Fruit fly (Drosophila melanogaster) whole organism, embryonic: ENCODE data around the gene CG15435.

Source experiments
- Atf6 ChIP-seq: fragments of 200-800 bp; sonication (Bioruptor generic); IDR thresholded peaks from 2 replicates; pipeline ENCODE4 v1.3.6; 2022; ENCODE audit warnings: missing biosample characterization, missing genetic modification characterization
- CG10321 ChIP-seq: fragments of 200-800 bp; sonication (Bioruptor generic); IDR thresholded peaks from 2 replicates; pipeline ENCODE4 v1.3.6; 2022; ENCODE audit warnings: missing biosample characterization, missing genetic modification characterization
- CG10959 ChIP-seq: fragments of 200-800 bp; sonication (Bioruptor generic); IDR thresholded peaks from 2 replicates; pipeline ENCODE4 v1.3.6; 2022; ENCODE audit warnings: missing biosample characterization, missing genetic modification characterization
- CG11093 ChIP-seq: fragments of 200-800 bp; sonication (Bioruptor generic); IDR thresholded peaks from 3 replicates; pipeline ENCODE4 v1.3.6; 2022; ENCODE audit warnings: missing biosample characterization, missing genetic modification characterization
- CG11504 ChIP-seq: fragments of 200-800 bp; sonication (Bioruptor generic); optimal IDR thresholded peaks from 3 replicates; lab custom pipeline; 2019; ENCODE audit warnings: missing biosample characterization, mild to moderate bottlenecking, missing genetic modification characterization, moderate library complexity
- CG15269 ChIP-seq: fragments of 200-800 bp; sonication (Bioruptor generic); optimal IDR thresholded peaks from 2 replicates; lab custom pipeline; 2018; ENCODE audit warnings: missing biosample characterization, mild to moderate bottlenecking, missing genetic modification characterization, moderate library complexity
- CG15514 ChIP-seq: fragments of 200-800 bp; sonication (Bioruptor generic); optimal IDR thresholded peaks from 3 replicates; lab custom pipeline; 2017; ENCODE audit warnings: missing biosample characterization, missing genetic modification characterization, mild to moderate bottlenecking, moderate library complexity, missing genetic modification reagents
- CG15601 ChIP-seq: fragments of 200-800 bp; sonication (Bioruptor generic); optimal IDR thresholded peaks from 3 replicates; lab custom pipeline; 2019; ENCODE audit warnings: missing biosample characterization, mild to moderate bottlenecking, missing genetic modification characterization, moderate library complexity
- CG16815 ChIP-seq: fragments of 200-800 bp; sonication (Bioruptor generic); optimal IDR thresholded peaks from 3 replicates; lab custom pipeline; 2017; ENCODE audit warnings: missing biosample characterization, mild to moderate bottlenecking, missing genetic modification characterization
- CG17361 ChIP-seq: fragments of 200-800 bp; sonication (Bioruptor generic); IDR thresholded peaks from 3 replicates; pipeline ENCODE4 v1.3.6; 2022; ENCODE audit warnings: missing biosample characterization, missing genetic modification characterization
- CG17385 ChIP-seq: fragments of 200-800 bp; sonication (Bioruptor generic); optimal IDR thresholded peaks from 3 replicates; lab custom pipeline; 2018; ENCODE audit warnings: missing biosample characterization, mild to moderate bottlenecking, missing genetic modification characterization
- CG17829 ChIP-seq: fragments of 200-800 bp; optimal IDR thresholded peaks from 2 replicates; lab custom pipeline; 2019; ENCODE audit warnings: missing biosample characterization, mild to moderate bottlenecking, missing genetic modification characterization, moderate library complexity
- CG18599 ChIP-seq: fragments of 200-800 bp; sonication (Bioruptor generic); optimal IDR thresholded peaks from 3 replicates; lab custom pipeline; 2017; ENCODE audit warnings: missing biosample characterization, missing genetic modification characterization, mild to moderate bottlenecking, moderate library complexity, missing genetic modification reagents
- CG18619 ChIP-seq: fragments of 200-800 bp; sonication (Bioruptor generic); optimal IDR thresholded peaks from 3 replicates; lab custom pipeline; 2017; ENCODE audit warnings: missing biosample characterization, mild to moderate bottlenecking, missing genetic modification characterization
- CG2889 ChIP-seq: fragments of 200-800 bp; sonication (Bioruptor generic); IDR thresholded peaks from 3 replicates; pipeline ENCODE4 v1.3.6; 2022; ENCODE audit warnings: missing biosample characterization, missing genetic modification characterization
- CG33213 ChIP-seq: fragments of 200-800 bp; sonication (Bioruptor generic); optimal IDR thresholded peaks from 3 replicates; lab custom pipeline; 2016; ENCODE audit warnings: missing biosample characterization, missing genetic modification characterization
- CG3838 ChIP-seq: fragments of 200-800 bp; sonication (Bioruptor generic); optimal IDR thresholded peaks from 3 replicates; lab custom pipeline; 2016; ENCODE audit warnings: missing biosample characterization, missing genetic modification characterization
- CG3847 ChIP-seq: fragments of 200-800 bp; sonication (Bioruptor generic); IDR thresholded peaks from 2 replicates; pipeline ENCODE4 v1.3.6; 2022; ENCODE audit warnings: missing biosample characterization, missing genetic modification characterization
- CG4404 ChIP-seq: fragments of 200-800 bp; sonication (Bioruptor generic); IDR thresholded peaks from 2 replicates; pipeline ENCODE4 v1.3.6; 2022; ENCODE audit warnings: missing biosample characterization, missing genetic modification characterization
- CG7556 ChIP-seq: fragments of 200-800 bp; sonication (Bioruptor generic); optimal IDR thresholded peaks from 2 replicates; lab custom pipeline; 2017; ENCODE audit warnings: missing biosample characterization, mild to moderate bottlenecking, missing genetic modification characterization
- CoRest ChIP-seq: fragments of 200-800 bp; sonication (Bioruptor generic); optimal IDR thresholded peaks from 3 replicates; lab custom pipeline; 2018; ENCODE audit warnings: missing biosample characterization, mild to moderate bottlenecking, missing genetic modification characterization, moderate library complexity
- D19A ChIP-seq: fragments of 200-800 bp; optimal IDR thresholded peaks from 3 replicates; lab custom pipeline; 2019; ENCODE audit warnings: missing biosample characterization, mild to moderate bottlenecking, missing genetic modification characterization, moderate library complexity
- Drgx ChIP-seq: fragments of 200-800 bp; sonication (Bioruptor generic); IDR thresholded peaks from 2 replicates; pipeline ENCODE4 v1.3.6; 2022; ENCODE audit warnings: missing biosample characterization, missing genetic modification characterization
- HLH54F ChIP-seq: fragments of 200-800 bp; sonication (Bioruptor generic); optimal IDR thresholded peaks from 3 replicates; lab custom pipeline; 2016; ENCODE audit warnings: missing biosample characterization, missing genetic modification characterization
- Nf-YC ChIP-seq: fragments of 200-800 bp; optimal IDR thresholded peaks from 3 replicates; lab custom pipeline; 2019; ENCODE audit warnings: missing biosample characterization, mild to moderate bottlenecking, missing genetic modification characterization, moderate library complexity
- NfI ChIP-seq: fragments of 200-800 bp; sonication (Bioruptor generic); optimal IDR thresholded peaks from 3 replicates; lab custom pipeline; 2018; ENCODE audit warnings: missing biosample characterization, mild to moderate bottlenecking, missing genetic modification characterization, moderate library complexity
- Optix ChIP-seq: fragments of 200-800 bp; sonication (Bioruptor generic); IDR thresholded peaks from 3 replicates; pipeline ENCODE4 v1.3.6; 2022; ENCODE audit warnings: missing biosample characterization, missing genetic modification characterization
- PHDP ChIP-seq: fragments of 200-800 bp; sonication (Bioruptor generic); optimal IDR thresholded peaks from 3 replicates; lab custom pipeline; 2018; ENCODE audit warnings: missing biosample characterization, mild to moderate bottlenecking, missing genetic modification characterization, moderate library complexity
- Side ChIP-seq: fragments of 200-800 bp; sonication (Bioruptor generic); optimal IDR thresholded peaks from 2 replicates; lab custom pipeline; 2016; ENCODE audit warnings: missing biosample characterization, missing genetic modification characterization
- Sry-β ChIP-seq: fragments of 200-800 bp; sonication (Bioruptor generic); optimal IDR thresholded peaks from 2 replicates; lab custom pipeline; 2018; ENCODE audit warnings: missing biosample characterization, mild to moderate bottlenecking, missing genetic modification characterization, moderate library complexity
- Tbp ChIP-seq: fragments of >200 bp; optimal IDR thresholded peaks from 2 replicates; lab custom pipeline; 2018; ENCODE audit warnings: missing biosample characterization, missing genetic modification characterization
- abd-A ChIP-seq: fragments of 200-800 bp; sonication (Bioruptor generic); optimal IDR thresholded peaks from 3 replicates; lab custom pipeline; 2019; ENCODE audit warnings: missing biosample characterization, mild to moderate bottlenecking, missing genetic modification characterization, moderate library complexity
- ara ChIP-seq: fragments of 200-800 bp; sonication (Bioruptor generic); IDR thresholded peaks from 2 replicates; pipeline ENCODE4 v1.3.6; 2022; ENCODE audit warnings: missing biosample characterization, missing genetic modification characterization
- bab2 ChIP-seq: fragments of 200-800 bp; sonication (Bioruptor generic); optimal IDR thresholded peaks from 2 replicates; lab custom pipeline; 2016; ENCODE audit warnings: missing biosample characterization, missing genetic modification characterization
- bbx ChIP-seq: fragments of 200-800 bp; sonication (Bioruptor generic); IDR thresholded peaks from 2 replicates; pipeline ENCODE4 v1.3.6; 2022; ENCODE audit warnings: missing biosample characterization, missing genetic modification characterization; ENCODE audit not compliant: partially characterized antibody
- chn ChIP-seq: fragments of 200-800 bp; sonication (Bioruptor generic); optimal IDR thresholded peaks from 2 replicates; lab custom pipeline; 2016; ENCODE audit warnings: missing biosample characterization, missing genetic modification characterization
- crc ChIP-seq: fragments of 200-800 bp; sonication (Bioruptor generic); optimal IDR thresholded peaks from 2 replicates; lab custom pipeline; 2016; ENCODE audit warnings: missing biosample characterization, missing genetic modification characterization
- croc ChIP-seq: fragments of 200-800 bp; sonication (Bioruptor generic); conservative IDR thresholded peaks from 3 replicates; pipeline ENCODE4 v1.3.6; 2022; ENCODE audit warnings: missing biosample characterization, missing genetic modification characterization
- cwo ChIP-seq: fragments of 200-800 bp; sonication (Bioruptor generic); optimal IDR thresholded peaks from 3 replicates; lab custom pipeline; 2017; ENCODE audit warnings: missing biosample characterization, missing genetic modification characterization, mild to moderate bottlenecking, moderate library complexity, missing genetic modification reagents
- dmrt11E ChIP-seq: fragments of 200-800 bp; sonication (Bioruptor generic); optimal IDR thresholded peaks from 3 replicates; lab custom pipeline; 2018; ENCODE audit warnings: missing biosample characterization, mild to moderate bottlenecking, missing genetic modification characterization, moderate library complexity
- fru ChIP-seq: fragments of >200 bp; optimal IDR thresholded peaks from 2 replicates; lab custom pipeline; 2017
- nmo ChIP-seq: fragments of 200-800 bp; sonication (Bioruptor generic); optimal IDR thresholded peaks from 2 replicates; lab custom pipeline; 2018; ENCODE audit warnings: missing biosample characterization, mild to moderate bottlenecking, missing genetic modification characterization, moderate library complexity
- pita ChIP-seq: fragments of 200-800 bp; sonication (Bioruptor generic); optimal IDR thresholded peaks from 2 replicates; lab custom pipeline; 2017; ENCODE audit warnings: missing biosample characterization, mild to moderate bottlenecking, missing genetic modification characterization
- prd ChIP-seq, 3 experiments: fragments of >200 bp in 2 of 3; fragments of 200-800 bp in 1 of 3; sonication (Bioruptor generic) in 1 of 3; optimal IDR thresholded peaks in 2 of 3; IDR thresholded peaks in 1 of 3; 2 replicates in 2 of 3; 3 replicates in 1 of 3; pipeline versions ENCODE4 v1.3.6 to Lab custom; 2017 to 2022; ENCODE audit warnings: missing biosample characterization in 1 of 3, missing genetic modification characterization in 1 of 3
- psq ChIP-seq: fragments of 200-800 bp; sonication (Bioruptor generic); optimal IDR thresholded peaks from 2 replicates; lab custom pipeline; 2017; ENCODE audit warnings: missing biosample characterization, missing genetic modification characterization
- rib ChIP-seq: fragments of 200-800 bp; sonication (Bioruptor generic); IDR thresholded peaks from 2 replicates; pipeline ENCODE4 v1.3.6; 2022; ENCODE audit warnings: missing biosample characterization, missing genetic modification characterization
- sisA ChIP-seq: fragments of 200-800 bp; sonication (Bioruptor generic); IDR thresholded peaks from 2 replicates; pipeline ENCODE4 v1.3.6; 2022; ENCODE audit warnings: missing biosample characterization, missing genetic modification characterization
- sug ChIP-seq: fragments of 200-800 bp; optimal IDR thresholded peaks from 2 replicates; lab custom pipeline; 2019; ENCODE audit warnings: missing biosample characterization, mild to moderate bottlenecking, missing genetic modification characterization, moderate library complexity
- tup ChIP-seq: fragments of 200-800 bp; sonication (Bioruptor generic); optimal IDR thresholded peaks from 2 replicates; lab custom pipeline; 2016; ENCODE audit warnings: missing biosample characterization, mild to moderate bottlenecking, missing genetic modification characterization, moderate library complexity
- vfl ChIP-seq: fragments of 200-800 bp; sonication (Bioruptor generic); optimal IDR thresholded peaks from 2 replicates; lab custom pipeline; 2016; ENCODE audit warnings: missing biosample characterization, missing genetic modification characterization
- zen2 ChIP-seq: fragments of 200-800 bp; sonication (Bioruptor generic); IDR thresholded peaks from 3 replicates; pipeline ENCODE4 v1.3.6; 2022; ENCODE audit warnings: missing biosample characterization, missing genetic modification characterization; ENCODE audit not compliant: partially characterized antibody

The CG15435 gene

dm6 chr2L:4456539-4456994 lies 3.0 kb upstream of the CG15435 start, which contains the start of gene Gs1l (continued):
- TF ChIP-seq bab2 (GFP tag; lab: Kevin White, UChicago) (no peak), CG4404 (GFP tag; lab: Robert Waterston, UW) (no peak), CG18599 (GFP tag; lab: Kevin White, UChicago) (no peak), pita (GFP tag; lab: Kevin White, UChicago) (no peak), psq (GFP tag; lab: Kevin White, UChicago) (no peak), CG17361 (GFP tag; lab: Robert Waterston, UW) (0 out of 3 replicates have a peak, but pooled peaks have one; percentile 15), abd-A (no peak), CG10321 (GFP tag; lab: Robert Waterston, UW) (no peak), Optix (no peak), sug (tag; lab: Kevin White, UChicago) (peak; percentile 22), CG11504 (peak; percentile 17), CG15514 (peak; percentile 37), CG3847 (GFP tag; lab: Robert Waterston, UW) (peak; percentile 42; the same call in 1 of the 2 replicates), dmrt11E (no peak), CG10959 (no peak), tup (GFP tag; lab: Kevin White, UChicago) (no peak), Nf-YC (tag; lab: Kevin White, UChicago) (peak; percentile 22), croc (GFP tag; lab: Robert Waterston, UW) (no peak), prd (optimal IDR thresholded peaks at IDR 0.05; lab: Kevin White, UChicago) (no peak), prd (GFP tag; IDR thresholded peaks at IDR 0.05; lab: Robert Waterston, UW) (no peak), chn (GFP tag; lab: Kevin White, UChicago) (no peak), Tbp (GFP tag; lab: Kevin White, UChicago) (no peak), HLH54F (no peak), sisA (GFP tag; lab: Robert Waterston, UW) (no peak), CG7556 (GFP tag; lab: Kevin White, UChicago) (no peak), CG17829 (tag; lab: Kevin White, UChicago) (no peak), CoRest (peak; percentile 23), ara (GFP tag; lab: Robert Waterston, UW) (no peak), CG18619 (GFP tag; lab: Kevin White, UChicago) (no peak), vfl (GFP tag; lab: Kevin White, UChicago) (no peak), rib (GFP tag; lab: Robert Waterston, UW) (peak; percentile 71), Atf6 (GFP tag; lab: Robert Waterston, UW) (no peak), bbx (peak; percentile 42; the same call in 1 of the 2 replicates), CG2889 (no peak), Sry-β (GFP tag; lab: Kevin White, UChicago) (no peak), CG11093 (no peak), D19A (peak; percentile 99), cwo (GFP tag; lab: Kevin White, UChicago) (no peak), nmo (GFP tag; lab: Kevin White, UChicago) (no peak), CG15601 (tag; lab: Kevin White, UChicago) (no peak), Side (GFP tag; lab: Kevin White, UChicago) (no peak), CG15269 (tag; lab: Kevin White, UChicago) (peak; percentile 49), zen2 (GFP tag; lab: Robert Waterston, UW) (no peak), NfI (GFP tag; lab: Kevin White, UChicago) (peak; percentile 14), CG33213 (GFP tag; lab: Kevin White, UChicago) (no peak), Drgx (GFP tag; lab: Robert Waterston, UW) (peak; percentile 54), CG3838 (GFP tag; lab: Kevin White, UChicago) (no peak), CG17385 (no peak), CG16815 (GFP tag; lab: Kevin White, UChicago) (no peak), fru (no peak), crc (no peak), PHDP (tag; lab: Kevin White, UChicago) (peak; percentile 30)
